Fruit fly (Drosophila melanogaster) whole organism, embryonic: ENCODE measurements around the gene Pink1.

Experiments used
- Ada2b ChIP-seq: fragments of 200-800 bp; sonication (Bioruptor generic); IDR thresholded peaks from 2 replicates; pipeline ENCODE4 v1.3.6; 2022; ENCODE audit warnings: missing biosample characterization, missing genetic modification characterization
- Aef1 ChIP-seq: fragments of 200-800 bp; sonication (Bioruptor generic); IDR thresholded peaks from 3 replicates; pipeline ENCODE4 v1.3.6; 2022; ENCODE audit warnings: missing biosample characterization, missing genetic modification characterization
- Bteb2 ChIP-seq: fragments of 200-800 bp; sonication (Bioruptor generic); optimal IDR thresholded peaks from 2 replicates; lab custom pipeline; 2016; ENCODE audit warnings: missing biosample characterization, missing genetic modification characterization
- C15 ChIP-seq: fragments of 200-800 bp; sonication (Bioruptor generic); IDR thresholded peaks from 3 replicates; pipeline ENCODE4 v1.3.6; 2022; ENCODE audit warnings: missing biosample characterization, missing genetic modification characterization
- CG10274 ChIP-seq: fragments of 200-800 bp; sonication (Bioruptor generic); optimal IDR thresholded peaks from 3 replicates; lab custom pipeline; 2017; ENCODE audit warnings: missing biosample characterization, mild to moderate bottlenecking, missing genetic modification characterization
- CG10543 ChIP-seq: fragments of 200-800 bp; sonication (Bioruptor generic); optimal IDR thresholded peaks from 3 replicates; lab custom pipeline; 2017; ENCODE audit warnings: missing biosample characterization, mild to moderate bottlenecking, missing genetic modification characterization, moderate library complexity
- CG11696 ChIP-seq: fragments of 200-800 bp; sonication (Bioruptor generic); IDR thresholded peaks from 2 replicates; pipeline ENCODE4 v1.3.6; 2022; ENCODE audit warnings: missing biosample characterization, missing genetic modification characterization
- CG12219 ChIP-seq: fragments of 200-800 bp; sonication (Bioruptor generic); optimal IDR thresholded peaks from 3 replicates; lab custom pipeline; 2018; ENCODE audit warnings: missing biosample characterization, mild to moderate bottlenecking, missing genetic modification characterization
- CG13296 ChIP-seq: fragments of 200-800 bp; sonication (Bioruptor generic); optimal IDR thresholded peaks from 3 replicates; lab custom pipeline; 2018; ENCODE audit warnings: missing biosample characterization, mild to moderate bottlenecking, missing genetic modification characterization
- CG14014 ChIP-seq: fragments of 200-800 bp; sonication (Bioruptor generic); IDR thresholded peaks from 2 replicates; pipeline ENCODE4 v1.3.6; 2022; ENCODE audit warnings: missing biosample characterization, missing genetic modification characterization
- CG15696 ChIP-seq: fragments of 200-800 bp; sonication (Bioruptor generic); optimal IDR thresholded peaks from 2 replicates; lab custom pipeline; 2019; ENCODE audit warnings: missing biosample characterization, mild to moderate bottlenecking, missing genetic modification characterization, moderate library complexity
- CG18011 ChIP-seq: fragments of 200-800 bp; sonication (Bioruptor generic); optimal IDR thresholded peaks from 2 replicates; lab custom pipeline; 2017; ENCODE audit warnings: missing biosample characterization, missing genetic modification characterization, mild to moderate bottlenecking, moderate library complexity, missing genotype
- CG2120 ChIP-seq: fragments of 200-800 bp; sonication (Bioruptor generic); optimal IDR thresholded peaks from 3 replicates; lab custom pipeline; 2016; ENCODE audit warnings: missing biosample characterization, missing genetic modification characterization
- CG2712 ChIP-seq: fragments of 200-800 bp; optimal IDR thresholded peaks from 3 replicates; lab custom pipeline; 2019; ENCODE audit warnings: missing biosample characterization, mild to moderate bottlenecking, missing genetic modification characterization, moderate library complexity
- CG30403 ChIP-seq: fragments of 200-800 bp; sonication (Bioruptor generic); optimal IDR thresholded peaks from 3 replicates; lab custom pipeline; 2016; ENCODE audit warnings: missing biosample characterization, missing genetic modification characterization
- CG4328 ChIP-seq: fragments of 200-800 bp; sonication (Bioruptor generic); optimal IDR thresholded peaks from 3 replicates; lab custom pipeline; 2017; ENCODE audit warnings: missing biosample characterization, missing genetic modification reagents, missing genetic modification characterization
- CG4820 ChIP-seq: fragments of 200-800 bp; sonication (Bioruptor generic); optimal IDR thresholded peaks from 3 replicates; lab custom pipeline; 2016; ENCODE audit warnings: missing biosample characterization, missing genetic modification characterization
- CG6272 ChIP-seq: fragments of 200-800 bp; sonication (Bioruptor generic); IDR thresholded peaks from 2 replicates; pipeline ENCODE4 v1.3.6; 2022; ENCODE audit warnings: missing biosample characterization, missing genetic modification characterization
- CG8944 ChIP-seq: fragments of 200-800 bp; sonication (Bioruptor generic); optimal IDR thresholded peaks from 3 replicates; lab custom pipeline; 2016; ENCODE audit warnings: missing biosample characterization, missing genetic modification characterization
- CTCF ChIP-seq: fragments of 200-800 bp; sonication (Bioruptor generic); optimal IDR thresholded peaks from 2 replicates; lab custom pipeline; 2017; ENCODE audit warnings: missing biosample characterization, mild to moderate bottlenecking, missing genetic modification characterization, moderate library complexity
- Dref ChIP-seq: fragments of 200-800 bp; sonication (Bioruptor generic); IDR thresholded peaks from 2 replicates; pipeline ENCODE4 v1.3.6; 2022; ENCODE audit warnings: missing biosample characterization, missing genetic modification characterization
- Gsc ChIP-seq: fragments of 200-800 bp; sonication (Bioruptor generic); IDR thresholded peaks from 2 replicates; pipeline ENCODE4 v1.3.6; 2022; ENCODE audit warnings: missing biosample characterization, missing genetic modification characterization
- Hr3 ChIP-seq: fragments of 200-800 bp; sonication (Bioruptor generic); optimal IDR thresholded peaks from 3 replicates; lab custom pipeline; 2016; ENCODE audit warnings: missing biosample characterization, missing genetic modification characterization
- NC2α ChIP-seq: fragments of 200-800 bp; sonication (Bioruptor generic); optimal IDR thresholded peaks from 2 replicates; lab custom pipeline; 2016; ENCODE audit warnings: missing biosample characterization, missing genetic modification characterization
- NK7.1 ChIP-seq: fragments of 200-800 bp; sonication (Bioruptor generic); optimal IDR thresholded peaks from 3 replicates; lab custom pipeline; 2016; ENCODE audit warnings: missing biosample characterization, missing genetic modification characterization
- Oli ChIP-seq: fragments of 200-800 bp; sonication (Bioruptor generic); optimal IDR thresholded peaks from 2 replicates; lab custom pipeline; 2018; ENCODE audit warnings: missing biosample characterization, mild to moderate bottlenecking, missing genetic modification characterization, moderate library complexity
- Opbp ChIP-seq: fragments of 200-800 bp; sonication (Bioruptor generic); IDR thresholded peaks from 3 replicates; pipeline ENCODE4 v1.3.6; 2022; ENCODE audit warnings: missing biosample characterization, missing genetic modification characterization; ENCODE audit not compliant: partially characterized antibody
- PHDP ChIP-seq: fragments of 200-800 bp; sonication (Bioruptor generic); optimal IDR thresholded peaks from 3 replicates; lab custom pipeline; 2018; ENCODE audit warnings: missing biosample characterization, mild to moderate bottlenecking, missing genetic modification characterization, moderate library complexity
- YL-1 ChIP-seq: fragments of 200-800 bp; sonication (Bioruptor generic); optimal IDR thresholded peaks from 3 replicates; lab custom pipeline; 2017; ENCODE audit warnings: missing biosample characterization, mild to moderate bottlenecking, missing genetic modification characterization
- al ChIP-seq: fragments of 200-800 bp; sonication (Bioruptor generic); IDR thresholded peaks from 2 replicates; pipeline ENCODE4 v1.3.6; 2022; ENCODE audit warnings: missing biosample characterization, missing genetic modification characterization
- crc ChIP-seq: fragments of 200-800 bp; sonication (Bioruptor generic); optimal IDR thresholded peaks from 2 replicates; lab custom pipeline; 2016; ENCODE audit warnings: missing biosample characterization, missing genetic modification characterization
- crol ChIP-seq: fragments of 200-800 bp; sonication (Bioruptor generic); IDR thresholded peaks from 2 replicates; pipeline ENCODE4 v1.3.6; 2022; ENCODE audit warnings: missing biosample characterization, missing genetic modification characterization
- disco-r ChIP-seq: fragments of 200-800 bp; sonication (Bioruptor generic); optimal IDR thresholded peaks from 2 replicates; lab custom pipeline; 2016; ENCODE audit warnings: missing biosample characterization, missing genetic modification characterization
- dmrt99B ChIP-seq: fragments of 200-800 bp; sonication (Bioruptor generic); optimal IDR thresholded peaks from 2 replicates; lab custom pipeline; 2018; ENCODE audit warnings: missing biosample characterization, mild to moderate bottlenecking, missing genetic modification characterization, moderate library complexity
- dpn ChIP-seq, 2 experiments: fragments of 200-800 bp; sonication (Bioruptor generic); optimal IDR thresholded peaks; 3 replicates each; lab custom pipeline; 2016; ENCODE audit warnings: missing biosample characterization in 2 of 2, missing genetic modification characterization in 2 of 2
- emc ChIP-seq: fragments of 200-800 bp; sonication (Bioruptor generic); optimal IDR thresholded peaks from 2 replicates; lab custom pipeline; 2016; ENCODE audit warnings: missing biosample characterization, missing genetic modification characterization
- exex ChIP-seq: fragments of 200-800 bp; sonication (Bioruptor generic); optimal IDR thresholded peaks from 4 replicates; lab custom pipeline; 2018; ENCODE audit warnings: missing biosample characterization, mild to moderate bottlenecking, missing genetic modification characterization, moderate library complexity
- gfzf ChIP-seq: fragments of 200-800 bp; sonication (Bioruptor generic); optimal IDR thresholded peaks from 2 replicates; lab custom pipeline; 2016; ENCODE audit warnings: missing biosample characterization, mild to moderate bottlenecking, missing genetic modification characterization, moderate library complexity
- gsb-n ChIP-seq: fragments of 200-800 bp; sonication (Bioruptor generic); optimal IDR thresholded peaks from 3 replicates; lab custom pipeline; 2018; ENCODE audit warnings: missing biosample characterization, mild to moderate bottlenecking, missing genetic modification characterization
- lmd ChIP-seq: fragments of 200-800 bp; sonication (Bioruptor generic); IDR thresholded peaks from 2 replicates; pipeline ENCODE4 v1.3.6; 2022; ENCODE audit warnings: missing biosample characterization, missing genetic modification characterization
- nmo ChIP-seq: fragments of 200-800 bp; sonication (Bioruptor generic); optimal IDR thresholded peaks from 2 replicates; lab custom pipeline; 2018; ENCODE audit warnings: missing biosample characterization, mild to moderate bottlenecking, missing genetic modification characterization, moderate library complexity
- org-1 ChIP-seq: fragments of 200-800 bp; sonication (Bioruptor generic); optimal IDR thresholded peaks from 2 replicates; lab custom pipeline; 2017; ENCODE audit warnings: missing biosample characterization, missing genetic modification characterization
- otp ChIP-seq: fragments of 200-800 bp; sonication (Bioruptor generic); IDR thresholded peaks from 3 replicates; pipeline ENCODE4, ENCODE4 v1.3.6; 2022; ENCODE audit warnings: missing biosample characterization, missing genetic modification characterization
- prd ChIP-seq, 3 experiments: fragments of >200 bp in 2 of 3; fragments of 200-800 bp in 1 of 3; sonication (Bioruptor generic) in 1 of 3; optimal IDR thresholded peaks in 2 of 3; IDR thresholded peaks in 1 of 3; 2 replicates in 2 of 3; 3 replicates in 1 of 3; pipeline versions ENCODE4 v1.3.6 to Lab custom; 2017 to 2022; ENCODE audit warnings: missing biosample characterization in 1 of 3, missing genetic modification characterization in 1 of 3
- row ChIP-seq: fragments of 200-800 bp; sonication (Bioruptor generic); IDR thresholded peaks from 3 replicates; pipeline ENCODE4 v1.3.6; 2022; ENCODE audit warnings: missing biosample characterization, missing genetic modification characterization
- tgo ChIP-seq: fragments of 200-800 bp; sonication (Bioruptor generic); IDR thresholded peaks from 3 replicates; pipeline ENCODE4 v1.3.6; 2022; ENCODE audit warnings: missing biosample characterization, missing genetic modification characterization
- zf30C ChIP-seq: fragments of 200-800 bp; sonication (Bioruptor generic); optimal IDR thresholded peaks from 3 replicates; lab custom pipeline; 2018; ENCODE audit warnings: missing biosample characterization, mild to moderate bottlenecking, missing genetic modification characterization
- zfh1 ChIP-seq: fragments of 200-800 bp; sonication (Bioruptor generic); IDR thresholded peaks from 3 replicates; pipeline ENCODE4 v1.3.6; 2022; ENCODE audit warnings: missing biosample characterization, missing genetic modification characterization

Gene Pink1

dm6 chrX:6654198-6654831, 29.3 kb upstream of the Pink1 start, which contains the start of the genes CG3226 and Cdc7 (continued):
- peak; percentile 48 for TF ChIP-seq CTCF (GFP tag; lab: Kevin White, UChicago)
- peak; percentile 42 for TF ChIP-seq CG2120 (GFP tag; lab: Kevin White, UChicago)

dm6 chrX:6656023-6656594, 27.5 kb upstream of the Pink1 start:
- peak; percentile 59 for TF ChIP-seq emc (GFP tag; lab: Kevin White, UChicago)
- TF ChIP-seq Oli (tag; lab: Kevin White, UChicago), result peak; percentile 90
- peak; percentile 78 for TF ChIP-seq Aef1
- peak; percentile 86 for TF ChIP-seq PHDP
- peak; percentile 84 for TF ChIP-seq zf30C (GFP tag; lab: Kevin White, UChicago)
- peak; percentile 73 for TF ChIP-seq otp (GFP tag; lab: Robert Waterston, UW)
- peak; percentile 9 for TF ChIP-seq YL-1 (GFP tag; lab: Kevin White, UChicago)
- peak; percentile 87 for TF ChIP-seq CG30403
- TF ChIP-seq Bteb2 (GFP tag; lab: Kevin White, UChicago), result peak; percentile 78
- peak; percentile 74 for TF ChIP-seq exex
- peak; percentile 87 for TF ChIP-seq lmd
- peak; percentile 83 to 87 for TF ChIP-seq dpn (GFP tag; optimal IDR thresholded peaks at IDR 0.05; lab: Kevin White, UChicago)
- peak; percentile 77 for TF ChIP-seq CG10274 (GFP tag; lab: Kevin White, UChicago)
- TF ChIP-seq crc (GFP tag; lab: Kevin White, UChicago), result peak; percentile 78
- peak; percentile 87 for TF ChIP-seq row (GFP tag; lab: Robert Waterston, UW)
- peak; percentile 89 for TF ChIP-seq dmrt99B (tag; lab: Kevin White, UChicago)
- TF ChIP-seq org-1 (GFP tag; lab: Kevin White, UChicago), result peak; percentile 72
- peak; percentile 64 for TF ChIP-seq CG11696 (GFP tag; lab: Robert Waterston, UW)
- TF ChIP-seq CG14014 (GFP tag; lab: Robert Waterston, UW), result peak; percentile 80
- peak; percentile 79 for TF ChIP-seq CG12219
- TF ChIP-seq CG18011 (GFP tag; lab: Kevin White, UChicago), result peak; percentile 58
- TF ChIP-seq CG10543, result peak; percentile 54
- TF ChIP-seq NK7.1 (GFP tag; lab: Kevin White, UChicago), result peak; percentile 70
- TF ChIP-seq C15 (GFP tag; lab: Robert Waterston, UW), result peak; percentile 70; the same call in 1 of the 3 replicates
- no peak for TF ChIP-seq gfzf (GFP tag; lab: Kevin White, UChicago)
- no peak for TF ChIP-seq crol (GFP tag; lab: Robert Waterston, UW)
- TF ChIP-seq disco-r (GFP tag; lab: Kevin White, UChicago), result peak; percentile 65
- TF ChIP-seq CG2712 (tag; lab: Kevin White, UChicago), result peak; percentile 83
- TF ChIP-seq Hr3 (GFP tag; lab: Kevin White, UChicago), result peak; percentile 79
- peak; percentile 81 for TF ChIP-seq zfh1
- peak; percentile 77 for TF ChIP-seq CG4820 (GFP tag; lab: Kevin White, UChicago)
- no peak for TF ChIP-seq prd (optimal IDR thresholded peaks at IDR 0.05; lab: Kevin White, UChicago)
- TF ChIP-seq prd (GFP tag; IDR thresholded peaks at IDR 0.05; lab: Robert Waterston, UW), result peak; percentile 87
- peak; percentile 79 for TF ChIP-seq Ada2b (GFP tag; lab: Robert Waterston, UW)
- peak; percentile 57 for TF ChIP-seq CG6272 (GFP tag; lab: Robert Waterston, UW)
- TF ChIP-seq gsb-n (tag; lab: Kevin White, UChicago), result peak; percentile 52
- no peak for TF ChIP-seq Opbp (GFP tag; lab: Robert Waterston, UW)
- TF ChIP-seq CG15696 (tag; lab: Kevin White, UChicago), result peak; percentile 65
- peak; percentile 71; the same call in 1 of the 2 replicates for TF ChIP-seq al (GFP tag; lab: Robert Waterston, UW)
- TF ChIP-seq Gsc (GFP tag; lab: Robert Waterston, UW), result no peak
- peak; percentile 81 for TF ChIP-seq tgo (GFP tag; lab: Robert Waterston, UW)
- TF ChIP-seq CG4328 (GFP tag; lab: Kevin White, UChicago), result peak; percentile 69
- peak; percentile 91 for TF ChIP-seq nmo
- peak; percentile 80 for TF ChIP-seq CG13296 (GFP tag; lab: Kevin White, UChicago)
- peak; percentile 78 for TF ChIP-seq CG8944 (GFP tag; lab: Kevin White, UChicago)
- 0 out of 2 replicates have a peak, but pooled peaks have one; percentile 18 for TF ChIP-seq Dref (GFP tag; lab: Robert Waterston, UW)
- peak; percentile 34 for TF ChIP-seq NC2α (GFP tag; lab: Kevin White, UChicago)
